Worm (Caenorhabditis elegans) whole organism, early embryonic: Measurements from ENCODE around the gene Y52E8A.1.
A peak's percentile ranks its signal among the peaks of the same experiment; 100 is the strongest.

Source experiments
- B0310.2 ChIP-seq: sonication (generic microtip); optimal IDR thresholded peaks from 2 replicates; lab custom pipeline; 2016; ENCODE audit warnings: mild to moderate bottlenecking, missing genetic modification characterization, missing compliant biosample characterization
- F13C5.2 ChIP-seq: sonication (generic microtip); optimal IDR thresholded peaks from 2 replicates; lab custom pipeline; 2017; ENCODE audit warnings: mild to moderate bottlenecking, missing genetic modification characterization, inconsistent platforms, missing compliant biosample characterization
- aly-1 ChIP-seq: sonication (generic microtip); optimal IDR thresholded peaks from 2 replicates; lab custom pipeline; 2016; ENCODE audit warnings: missing genetic modification characterization, missing compliant biosample characterization
- ama-1 ChIP-seq: fragments of 150-350 bp; optimal IDR thresholded peaks from 2 replicates; lab custom pipeline; 2014
- ceh-13 ChIP-seq: fragments of 200-800 bp; sonication (Bioruptor generic); optimal IDR thresholded peaks from 2 replicates; lab custom pipeline; 2018; ENCODE audit warnings: mild to moderate bottlenecking, missing genetic modification characterization, missing compliant biosample characterization
- ceh-36 ChIP-seq: sonication (generic microtip); optimal IDR thresholded peaks from 2 replicates; lab custom pipeline; 2016; ENCODE audit warnings: missing genetic modification characterization, inconsistent platforms, missing compliant biosample characterization
- ets-7 ChIP-seq: sonication (generic microtip); optimal IDR thresholded peaks from 2 replicates; lab custom pipeline; 2016; ENCODE audit warnings: missing genotype, missing genetic modification characterization, missing compliant biosample characterization
- flt-1 ChIP-seq: fragments of 200-800 bp; sonication (Bioruptor generic); IDR thresholded peaks from 2 replicates; pipeline ENCODE4 v1.3.6; 2022; ENCODE audit warnings: missing genetic modification characterization, missing compliant biosample characterization
- hmbx-1 ChIP-seq: sonication (generic microtip); optimal IDR thresholded peaks from 2 replicates; lab custom pipeline; 2016; ENCODE audit warnings: mild to moderate bottlenecking, missing genetic modification characterization, missing compliant biosample characterization
- hmg-4 ChIP-seq: fragments of 200-800 bp; sonication (Bioruptor generic); optimal IDR thresholded peaks from 2 replicates; lab custom pipeline; 2018; ENCODE audit warnings: mild to moderate bottlenecking, missing genetic modification characterization, missing compliant biosample characterization
- hnd-1 ChIP-seq: sonication (generic microtip); optimal IDR thresholded peaks from 2 replicates; lab custom pipeline; 2016; ENCODE audit warnings: missing genetic modification characterization, missing compliant biosample characterization
- pes-1 ChIP-seq: fragments of 200-800 bp; sonication (Bioruptor generic); IDR thresholded peaks from 2 replicates; pipeline ENCODE4 v1.3.6; 2022; ENCODE audit warnings: missing genetic modification reagents, missing genetic modification characterization, missing compliant biosample characterization
- scrt-1 ChIP-seq: fragments of 200-800 bp; sonication (Bioruptor generic); IDR thresholded peaks from 2 replicates; pipeline ENCODE4 v1.3.6; 2022; ENCODE audit warnings: missing genetic modification characterization, missing compliant biosample characterization
- sea-1 ChIP-seq: fragments of 200-800 bp; sonication (Bioruptor generic); conservative IDR thresholded peaks from 2 replicates; pipeline ENCODE4 v1.3.6; 2022; ENCODE audit warnings: missing genetic modification characterization, missing compliant biosample characterization
- tbx-11 ChIP-seq: fragments of 200-800 bp; sonication (Bioruptor generic); IDR thresholded peaks from 2 replicates; pipeline ENCODE4 v1.3.6; 2022; ENCODE audit warnings: missing genetic modification characterization, missing compliant biosample characterization
- tbx-37 ChIP-seq: fragments of 200-800 bp; sonication (Bioruptor generic); conservative IDR thresholded peaks from 2 replicates; pipeline ENCODE4 v1.3.6; 2022; ENCODE audit warnings: missing genetic modification reagents, missing genetic modification characterization, missing compliant biosample characterization
- tra-4 ChIP-seq: sonication (generic microtip); optimal IDR thresholded peaks from 2 replicates; lab custom pipeline; 2017; ENCODE audit warnings: missing genetic modification characterization, missing compliant biosample characterization

Gene Y52E8A.1

ce11 chrII:4321766-4322165 lies at the start of gene Y52E8A.1:
Gene Y52E8A.1, plus strand, starts transcription at chrII:4322066.
- TF ChIP-seq hmg-4 (GFP tag; lab: Kevin White, UChicago) (no peak), hmbx-1 (tag; lab: Kevin White, UChicago) (no peak)

- no peak for TF ChIP-seq tbx-11 (GFP tag; lab: Robert Waterston, UW)
- no peak for TF ChIP-seq aly-1 (tag; lab: Kevin White, UChicago)
- TF ChIP-seq pes-1 (GFP tag; lab: Robert Waterston, UW): no peak
- TF ChIP-seq scrt-1 (GFP tag; lab: Robert Waterston, UW): no peak
- TF ChIP-seq ama-1 (lab: Kevin White, UChicago): no peak
- no peak for TF ChIP-seq hnd-1
- no peak for TF ChIP-seq ceh-36 (tag; lab: Kevin White, UChicago)
- no peak for TF ChIP-seq hmbx-1 (tag; lab: Kevin White, UChicago)
- no peak for TF ChIP-seq sea-1 (GFP tag; lab: Robert Waterston, UW)
- TF ChIP-seq hmg-4 (GFP tag; lab: Kevin White, UChicago): no peak
- no peak for TF ChIP-seq ceh-13 (GFP tag; lab: Kevin White, UChicago)
- TF ChIP-seq F13C5.2: no peak
- TF ChIP-seq B0310.2 (tag; lab: Kevin White, UChicago): no peak
- no peak for TF ChIP-seq tra-4 (tag; lab: Kevin White, UChicago)
- TF ChIP-seq ets-7 (tag; lab: Kevin White, UChicago): no peak
- TF ChIP-seq tbx-37 (GFP tag; lab: Robert Waterston, UW): no peak
Observed at ce11 chrII:4275637-4276252, 46.1 kb upstream of the Y52E8A.1 start, which contains the start of gene npr-42. Gene npr-42, plus strand, starts transcription at chrII:4276202.

ce11 chrII:4276924-4277323 lies 44.9 kb upstream of the Y52E8A.1 start:
- TF ChIP-seq pes-1 (GFP tag; lab: Robert Waterston, UW) (no peak), flt-1 (no peak), B0310.2 (tag; lab: Kevin White, UChicago) (no peak), ceh-13 (GFP tag; lab: Kevin White, UChicago) (no peak), F13C5.2 (no peak), ama-1 (lab: Kevin White, UChicago) (no peak), hnd-1 (no peak), ets-7 (tag; lab: Kevin White, UChicago) (no peak), hmbx-1 (tag; lab: Kevin White, UChicago) (no peak), tbx-11 (GFP tag; lab: Robert Waterston, UW) (no peak), tra-4 (tag; lab: Kevin White, UChicago) (no peak), scrt-1 (GFP tag; lab: Robert Waterston, UW) (no peak), aly-1 (tag; lab: Kevin White, UChicago) (no peak), hmg-4 (GFP tag; lab: Kevin White, UChicago) (no peak), sea-1 (GFP tag; lab: Robert Waterston, UW) (no peak), tbx-37 (GFP tag; lab: Robert Waterston, UW) (no peak), ceh-36 (tag; lab: Kevin White, UChicago) (no peak)

ce11 chrII:4277639-4278038 lies 44.2 kb upstream of the Y52E8A.1 start:
- TF ChIP-seq ama-1 (lab: Kevin White, UChicago) (no peak), tbx-11 (GFP tag; lab: Robert Waterston, UW) (no peak), ceh-36 (tag; lab: Kevin White, UChicago) (peak; percentile 93)

- TF ChIP-seq ets-7 (tag; lab: Kevin White, UChicago): no peak
- no peak for TF ChIP-seq ama-1 (lab: Kevin White, UChicago)
- no peak for TF ChIP-seq scrt-1 (GFP tag; lab: Robert Waterston, UW)
- TF ChIP-seq sea-1 (GFP tag; lab: Robert Waterston, UW): no peak
- TF ChIP-seq tra-4 (tag; lab: Kevin White, UChicago): no peak
- no peak for TF ChIP-seq tbx-37 (GFP tag; lab: Robert Waterston, UW)
- no peak for TF ChIP-seq B0310.2 (tag; lab: Kevin White, UChicago)
- no peak for TF ChIP-seq ceh-13 (GFP tag; lab: Kevin White, UChicago)
- TF ChIP-seq tbx-11 (GFP tag; lab: Robert Waterston, UW): no peak
- no peak for TF ChIP-seq F13C5.2
- TF ChIP-seq hmbx-1 (tag; lab: Kevin White, UChicago): no peak
- no peak for TF ChIP-seq flt-1
- TF ChIP-seq aly-1 (tag; lab: Kevin White, UChicago): no peak
- no peak for TF ChIP-seq hnd-1
- TF ChIP-seq hmg-4 (GFP tag; lab: Kevin White, UChicago): no peak
- TF ChIP-seq ceh-36 (tag; lab: Kevin White, UChicago): no peak
- TF ChIP-seq pes-1 (GFP tag; lab: Robert Waterston, UW): no peak
Observed at ce11 chrII:4281743-4282142, 40.1 kb upstream of the Y52E8A.1 start, which contains the start of gene C01F1.5. Gene C01F1.5, minus strand, starts transcription at chrII:4281845.

- no peak for TF ChIP-seq ets-7 (tag; lab: Kevin White, UChicago)
- TF ChIP-seq F13C5.2: no peak
- no peak for TF ChIP-seq sea-1 (GFP tag; lab: Robert Waterston, UW)
- no peak for TF ChIP-seq hmbx-1 (tag; lab: Kevin White, UChicago)
- no peak for TF ChIP-seq ceh-13 (GFP tag; lab: Kevin White, UChicago)
- no peak for TF ChIP-seq flt-1
- TF ChIP-seq tbx-37 (GFP tag; lab: Robert Waterston, UW): no peak
- TF ChIP-seq B0310.2 (tag; lab: Kevin White, UChicago): no peak
- TF ChIP-seq ama-1 (lab: Kevin White, UChicago): no peak
- no peak for TF ChIP-seq pes-1 (GFP tag; lab: Robert Waterston, UW)
- no peak for TF ChIP-seq tra-4 (tag; lab: Kevin White, UChicago)
- TF ChIP-seq hnd-1: no peak
- TF ChIP-seq tbx-11 (GFP tag; lab: Robert Waterston, UW): no peak
- TF ChIP-seq ceh-36 (tag; lab: Kevin White, UChicago): no peak
- TF ChIP-seq scrt-1 (GFP tag; lab: Robert Waterston, UW): no peak
- no peak for TF ChIP-seq aly-1 (tag; lab: Kevin White, UChicago)
- no peak for TF ChIP-seq hmg-4 (GFP tag; lab: Kevin White, UChicago)
Observed at ce11 chrII:4284305-4285193, 37.3 kb upstream of the Y52E8A.1 start.
